Fruit fly (Drosophila melanogaster) S2 (cell line): ENCODE measurements around the gene nonA.

Experiments
- CG8478 ChIP-seq: fragments of >200 bp; optimal IDR thresholded peaks from 2 replicates; lab custom pipeline; 2018
- CTCF ChIP-seq, 2 experiments: fragments of >200 bp; optimal IDR thresholded peaks; 2 replicates each; lab custom pipeline; 2018

The nonA gene

DNA sequence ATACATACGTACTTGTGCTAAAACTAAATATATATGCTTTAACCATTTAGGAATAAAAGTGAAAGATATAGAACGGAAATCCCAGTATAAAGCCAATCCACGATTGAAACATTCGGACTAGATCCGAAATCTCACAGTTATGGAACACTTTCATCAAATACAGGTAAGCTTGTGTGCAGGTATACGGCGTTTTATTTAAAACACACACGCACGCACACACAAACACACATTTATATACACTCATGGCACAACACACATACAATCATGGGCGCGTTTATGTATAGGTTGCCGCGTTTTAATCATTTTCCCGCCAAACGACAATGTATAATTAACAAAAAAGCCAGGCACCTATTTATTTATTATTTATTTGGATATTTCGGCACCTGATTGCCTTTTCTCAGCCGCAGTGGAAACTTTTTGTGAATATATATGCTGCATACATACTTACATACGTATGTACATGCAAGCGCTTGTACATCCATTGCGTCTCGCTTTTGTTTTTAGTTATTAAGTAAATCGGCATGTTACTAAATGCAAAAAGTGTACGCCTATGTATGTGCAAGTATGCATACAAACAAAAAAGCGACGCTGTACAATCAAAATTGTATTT lies 27.0 kb upstream of the nonA start:
- TF ChIP-seq CTCF (optimal IDR thresholded peaks at IDR 0.05; lab: Kevin White, UChicago) = no peak
- no peak for TF ChIP-seq CG8478

DNA sequence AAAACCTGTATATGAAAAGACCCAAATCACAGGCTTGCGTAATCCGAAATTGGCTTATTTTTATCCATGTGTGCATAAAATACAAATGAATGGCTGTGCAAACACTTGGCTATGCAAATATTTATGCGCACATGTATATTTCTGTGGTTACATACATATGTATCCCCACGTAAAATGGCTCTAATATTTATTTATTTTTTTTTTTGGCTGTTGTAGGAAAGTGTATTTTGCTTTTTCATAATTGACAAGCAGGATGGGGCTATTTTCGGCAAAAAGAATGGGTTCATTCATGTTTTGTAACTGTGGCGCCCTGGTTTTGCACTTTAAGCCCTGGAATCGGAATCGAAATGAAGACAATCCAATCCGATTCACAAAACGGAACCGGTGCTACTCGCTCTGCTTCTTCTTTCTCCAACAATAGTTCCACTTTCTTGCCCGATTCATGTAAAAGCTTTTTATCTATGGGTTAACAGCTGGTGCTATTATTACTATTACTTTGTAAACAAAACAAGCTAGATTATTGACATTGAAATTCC lies 26.2 kb upstream of the nonA start:
- TF ChIP-seq CG8478 (no peak), CTCF (optimal IDR thresholded peaks at IDR 0.05; lab: Kevin White, UChicago) (no peak)

DNA sequence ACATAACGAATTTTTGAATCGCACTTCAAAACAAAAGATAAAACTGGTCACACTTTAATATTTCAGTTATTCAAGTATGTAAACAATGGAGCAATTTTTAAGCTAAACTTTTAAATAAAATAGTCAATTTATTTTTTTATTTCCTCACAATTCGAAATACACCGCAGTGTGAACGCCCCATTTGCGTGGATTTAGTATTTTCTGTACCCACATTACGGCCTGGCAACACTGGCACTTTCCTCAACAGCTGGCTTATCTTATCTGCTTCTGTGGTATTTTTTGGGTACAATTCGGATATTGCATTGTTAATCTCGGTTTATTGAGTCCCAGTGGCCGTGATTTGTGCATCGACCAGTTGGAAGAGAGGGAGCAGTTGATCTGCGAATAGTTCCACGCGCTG lies 11.3 kb upstream of the nonA start, which contains the start of gene sl:
sl (plus strand) TSS at position 254 of the 400 bp plus-strand sequence.
- TF ChIP-seq CTCF (optimal IDR thresholded peaks at IDR 0.05; lab: Kevin White, UChicago) (no peak), CG8478 (no peak)

DNA sequence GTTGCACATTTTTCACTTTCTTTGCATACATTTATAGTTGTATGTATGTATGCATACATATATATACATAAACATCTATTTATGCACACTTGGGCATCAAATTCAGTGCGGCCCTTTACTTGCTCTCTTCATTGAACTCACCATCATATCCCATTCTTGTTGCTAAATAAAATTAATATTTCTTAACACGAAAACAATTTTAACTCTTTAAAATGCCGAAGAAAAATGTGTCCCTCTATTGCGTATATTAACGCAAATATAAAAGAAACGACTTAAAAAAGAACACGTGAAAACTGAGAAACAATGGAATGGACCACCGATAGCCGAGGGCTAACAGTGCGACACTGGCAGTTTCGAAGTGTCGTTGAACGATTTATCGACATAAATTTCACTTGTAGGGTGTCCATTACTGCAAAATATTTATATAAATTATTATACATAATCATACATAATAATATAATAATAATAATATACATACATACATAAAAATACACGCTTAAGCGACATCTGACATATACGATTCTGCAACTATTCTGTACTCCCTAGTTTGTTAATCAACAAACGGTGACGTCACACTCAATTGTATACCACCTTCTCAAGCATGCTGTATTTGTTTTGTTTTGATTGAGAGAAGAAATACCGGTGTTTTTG lies 2.6 kb upstream of the nonA start, which contains the start of the genes U2af50 and PIG-Q:
U2af50 (minus strand) TSS at position 370 of the 651 bp plus-strand sequence.
PIG-Q (plus strand) TSS at position 474 of the 651 bp plus-strand sequence.
- no peak for TF ChIP-seq CTCF (optimal IDR thresholded peaks at IDR 0.05; lab: Kevin White, UChicago)
- TF ChIP-seq CG8478 = no peak

- TF ChIP-seq CG8478 = no peak
- TF ChIP-seq CTCF (optimal IDR thresholded peaks at IDR 0.05; lab: Kevin White, UChicago) = no peak
Observed at dm6 chrX:16368585-16368984, 7.2 kb downstream of the nonA start.

DNA sequence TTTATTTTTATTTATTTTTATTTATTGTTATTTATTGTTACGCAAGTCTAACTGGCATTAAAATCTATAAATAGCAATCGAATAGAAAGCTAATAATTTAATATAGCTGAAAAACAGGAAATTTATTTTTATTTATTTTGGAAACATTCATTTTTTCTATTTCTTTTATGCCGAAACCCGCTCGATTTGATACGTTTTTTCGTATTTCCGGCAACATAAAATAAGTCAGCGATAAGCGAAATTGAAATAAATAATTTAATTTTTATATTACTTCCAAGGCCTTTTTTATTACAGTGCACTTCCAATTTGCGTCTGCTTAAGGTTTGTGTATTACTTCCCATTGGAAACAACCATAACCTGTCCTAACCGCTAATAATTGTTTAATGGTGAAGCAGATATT lies 10.6 kb downstream of the nonA start:
- TF ChIP-seq CTCF (optimal IDR thresholded peaks at IDR 0.05; lab: Kevin White, UChicago) (no peak), CG8478 (no peak)

dm6 chrX:16372492-16373350 lies 11.4 kb downstream of the nonA start, which contains the start of gene Fur2:
Gene Fur2 (plus strand): TSS chrX:16373086.
- TF ChIP-seq CTCF (optimal IDR thresholded peaks at IDR 0.05; lab: Kevin White, UChicago) (no peak), CG8478 (no peak)

DNA sequence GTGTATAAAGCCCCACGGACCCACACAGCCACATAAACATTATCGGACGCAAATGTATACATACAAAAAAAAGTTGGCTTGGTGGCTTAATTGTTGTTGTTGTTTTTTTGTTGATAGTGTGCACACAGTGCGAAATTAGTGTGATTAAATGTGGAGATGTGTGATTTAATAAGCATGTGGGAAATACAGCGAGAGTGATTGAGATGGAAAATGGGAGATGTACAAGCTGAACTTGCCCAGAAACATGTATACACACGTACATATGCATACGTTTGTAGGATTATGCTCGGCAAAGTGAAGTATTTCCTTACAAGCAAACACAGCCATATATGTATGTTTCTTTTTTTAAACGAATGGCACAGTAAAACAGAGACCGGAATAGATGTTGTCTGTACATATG lies 12.2 kb downstream of the nonA start:
- TF ChIP-seq CTCF (optimal IDR thresholded peaks at IDR 0.05; lab: Kevin White, UChicago) (no peak), CG8478 (no peak)

DNA sequence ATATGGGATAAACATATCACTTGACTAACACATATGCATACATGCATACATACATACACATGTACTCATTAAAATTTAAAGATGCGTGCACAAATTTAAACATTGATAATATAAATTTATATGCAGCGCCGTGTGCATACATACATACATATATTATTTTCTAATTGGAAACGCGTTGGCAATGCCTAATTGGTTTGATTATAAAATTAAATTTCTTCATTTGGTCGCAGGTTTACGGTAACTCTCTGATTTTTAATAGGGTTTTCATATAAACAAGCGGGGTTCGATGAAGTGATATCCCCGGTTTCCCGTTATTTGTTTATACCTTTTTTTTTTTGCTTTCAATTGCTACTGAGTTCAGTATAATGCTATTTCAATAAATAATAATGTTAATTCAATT lies 12.7 kb downstream of the nonA start:
- TF ChIP-seq CTCF (optimal IDR thresholded peaks at IDR 0.05; lab: Kevin White, UChicago) (no peak), CG8478 (no peak)

dm6 chrX:16383667-16384515 lies 22.5 kb downstream of the nonA start:
- TF ChIP-seq CTCF (optimal IDR thresholded peaks at IDR 0.05; lab: Kevin White, UChicago) (no peak), CG8478 (no peak)

dm6 chrX:16384843-16385726 lies 23.7 kb downstream of the nonA start, which contains the start of the genes CG9992 and CG4239:
Gene CG9992 (minus strand): TSS chrX:16384908.
Gene CG4239 (plus strand): TSS chrX:16385278.
- no peak for TF ChIP-seq CG8478
- TF ChIP-seq CTCF (optimal IDR thresholded peaks at IDR 0.05; lab: Kevin White, UChicago) = no peak

dm6 chrX:16385942-16386392 lies 24.6 kb downstream of the nonA start:
- TF ChIP-seq CTCF (optimal IDR thresholded peaks at IDR 0.05; lab: Kevin White, UChicago) = no peak
- no peak for TF ChIP-seq CG8478

- no peak for TF ChIP-seq CG8478
- no peak for TF ChIP-seq CTCF (optimal IDR thresholded peaks at IDR 0.05; lab: Kevin White, UChicago)
Observed at dm6 chrX:16391397-16391796, 30.0 kb downstream of the nonA start, which contains the start of the genes TH1 and mei-41. Gene TH1 (minus strand): TSS chrX:16391438. Gene mei-41 (plus strand): TSS chrX:16391698.
